Fruit fly (Drosophila melanogaster): ENCODE measurements around the gene bond.

The bond gene

dm6 chr3R:22533973-22534931 lies 16.2 kb upstream of the bond start:
- TF ChIP-seq fru (GFP tag; optimal IDR thresholded peaks at IDR 0.05), result peak; percentile 58
- TF ChIP-seq h (GFP tag; optimal IDR thresholded peaks at IDR 0.05), result no peak
- peak; percentile 4 for TF ChIP-seq psq (GFP tag; optimal IDR thresholded peaks at IDR 0.05)

dm6 chr3R:22535945-22536344 lies 14.5 kb upstream of the bond start:
- TF ChIP-seq N (GFP tag; optimal IDR thresholded peaks at IDR 0.05) (no peak), fru (GFP tag; optimal IDR thresholded peaks at IDR 0.05) (no peak), h (GFP tag; optimal IDR thresholded peaks at IDR 0.05) (no peak), tai (GFP tag; optimal IDR thresholded peaks at IDR 0.05) (no peak), lola (GFP tag; optimal IDR thresholded peaks at IDR 0.05) (no peak), Abd-B (GFP tag; optimal IDR thresholded peaks at IDR 0.05) (no peak), usp (GFP tag; optimal IDR thresholded peaks at IDR 0.05) (no peak), dsf (GFP tag; optimal IDR thresholded peaks at IDR 0.05; ENCODE audit: borderline replicate concordance) (no peak), Myc (optimal IDR thresholded peaks at IDR 0.05) (no peak), Hnf4 (GFP tag; optimal IDR thresholded peaks at IDR 0.05) (no peak), sv (GFP tag; optimal IDR thresholded peaks at IDR 0.05) (no peak), Rel (GFP tag; optimal IDR thresholded peaks at IDR 0.05) (no peak), Rel (tag; optimal IDR thresholded peaks at IDR 0.05) (no peak), ey (GFP tag; optimal IDR thresholded peaks at IDR 0.05) (no peak), Hr78 (GFP tag; optimal IDR thresholded peaks at IDR 0.05) (no peak), dl (GFP tag; optimal IDR thresholded peaks at IDR 0.05; ENCODE audit: insufficient read depth in 1 of 2, partially characterized antibody in 2 of 2) (no peak), woc (GFP tag; optimal IDR thresholded peaks at IDR 0.05) (no peak)

dm6 chr3R:22536504-22537423 lies 13.7 kb upstream of the bond start:
- TF ChIP-seq Myc (optimal IDR thresholded peaks at IDR 0.05) (no peak), dmrt93B (GFP tag; optimal IDR thresholded peaks at IDR 0.05) (no peak), Sp1 (GFP tag; optimal IDR thresholded peaks at IDR 0.05) (peak; percentile 9), br (GFP tag; optimal IDR thresholded peaks at IDR 0.05) (peak; percentile 38), Hr83 (GFP tag; optimal IDR thresholded peaks at IDR 0.05; ENCODE audit: poor library complexity, severe bottlenecking) (no peak), Vsx2 (GFP tag; optimal IDR thresholded peaks at IDR 0.05; ENCODE audit: partially characterized antibody) (no peak), Hnf4 (GFP tag; optimal IDR thresholded peaks at IDR 0.05) (peak; percentile 41), rgr (GFP tag; optimal IDR thresholded peaks at IDR 0.05) (peak; percentile 60), fru (GFP tag; optimal IDR thresholded peaks at IDR 0.05) (peak; percentile 66), pan (optimal IDR thresholded peaks at IDR 0.05) (no peak), brk (GFP tag; optimal IDR thresholded peaks at IDR 0.05) (peak; percentile 37), foxo (GFP tag; optimal IDR thresholded peaks at IDR 0.05) (peak in 1 of 2 experiments; percentile 59), N (GFP tag; optimal IDR thresholded peaks at IDR 0.05) (no peak), HLH106 (tag; optimal IDR thresholded peaks at IDR 0.05) (peak; percentile 31), sage (GFP tag; optimal IDR thresholded peaks at IDR 0.05) (peak; percentile 5), woc (GFP tag; optimal IDR thresholded peaks at IDR 0.05) (peak; percentile 15), OdsH (GFP tag; optimal IDR thresholded peaks at IDR 0.05) (peak; percentile 53), ey (GFP tag; optimal IDR thresholded peaks at IDR 0.05) (peak; percentile 61), psq (GFP tag; optimal IDR thresholded peaks at IDR 0.05) (peak; percentile 51), h (GFP tag; optimal IDR thresholded peaks at IDR 0.05) (peak; percentile 72), tai (GFP tag; optimal IDR thresholded peaks at IDR 0.05) (no peak)

dm6 chr3R:22538877-22539276 lies 11.6 kb upstream of the bond start:
- TF ChIP-seq Mio (GFP tag; optimal IDR thresholded peaks at IDR 0.05), result no peak
- peak in 1 of 2 experiments; percentile 14 for TF ChIP-seq foxo (GFP tag; optimal IDR thresholded peaks at IDR 0.05)
- peak; percentile 13 for TF ChIP-seq h (GFP tag; optimal IDR thresholded peaks at IDR 0.05)
